Worm (Caenorhabditis elegans) whole organism, L3 larva: ENCODE data around the gene ZK892.6.
A peak's percentile ranks its signal among the peaks of the same experiment; 100 is the strongest.

Source experiments
- R02D3.7 ChIP-seq: fragments of 150-350 bp; optimal IDR thresholded peaks from 2 replicates; lab custom pipeline; 2014; ENCODE audit warnings: missing biosample characterization, missing genetic modification characterization
- aly-2 ChIP-seq: fragments of 150-350 bp; optimal IDR thresholded peaks from 2 replicates; lab custom pipeline; 2014; ENCODE audit warnings: missing biosample characterization, missing genetic modification characterization
- ceh-16 ChIP-seq: sonication (generic microtip); optimal IDR thresholded peaks from 2 replicates; lab custom pipeline; 2017; ENCODE audit warnings: missing biosample characterization, missing genetic modification characterization
- ceh-28 ChIP-seq: fragments of 150-350 bp; optimal IDR thresholded peaks from 2 replicates; lab custom pipeline; 2014; ENCODE audit warnings: missing biosample characterization, missing genetic modification reagents, missing genetic modification characterization
- ceh-82 ChIP-seq: fragments of 150-350 bp; optimal IDR thresholded peaks from 2 replicates; lab custom pipeline; 2014; ENCODE audit warnings: missing biosample characterization, missing genetic modification characterization
- ceh-9 ChIP-seq: sonication (generic microtip); optimal IDR thresholded peaks from 2 replicates; lab custom pipeline; 2018; ENCODE audit warnings: missing biosample characterization, missing genetic modification characterization
- egl-27 ChIP-seq: sonication (generic microtip); optimal IDR thresholded peaks from 4 replicates; lab custom pipeline; 2017; ENCODE audit warnings: missing biosample characterization, missing genetic modification reagents, missing genetic modification characterization
- egl-5 ChIP-seq: fragments of 150-350 bp; optimal IDR thresholded peaks from 2 replicates; lab custom pipeline; 2017; ENCODE audit warnings: missing biosample characterization, missing genetic modification reagents, missing genetic modification characterization, inconsistent platforms
- elt-2 ChIP-seq: sonication (generic microtip); optimal IDR thresholded peaks from 2 replicates; lab custom pipeline; 2016; ENCODE audit warnings: missing genetic modification reagents, mild to moderate bottlenecking, missing genetic modification characterization, missing compliant biosample characterization
- elt-3 ChIP-seq, 3 experiments: fragments of 150-350 bp in 1 of 3; sonication (generic microtip) in 2 of 3; optimal IDR thresholded peaks; 2 replicates in 2 of 3; 4 replicates in 1 of 3; lab custom pipeline; 2014 to 2017; ENCODE audit warnings: missing biosample characterization in 3 of 3, missing genetic modification characterization in 3 of 3
- eor-1 ChIP-seq, 2 experiments: fragments of 150-350 bp; optimal IDR thresholded peaks; 2 replicates each; lab custom pipeline; 2014 to 2018; ENCODE audit warnings: missing biosample characterization in 2 of 2, missing genetic modification characterization in 2 of 2
- fkh-10 ChIP-seq: sonication (generic microtip); optimal IDR thresholded peaks from 2 replicates; lab custom pipeline; 2017; ENCODE audit warnings: missing biosample characterization, missing genetic modification reagents, missing genetic modification characterization
- jun-1 ChIP-seq: fragments of 150-350 bp; optimal IDR thresholded peaks from 2 replicates; lab custom pipeline; 2014; ENCODE audit warnings: missing biosample characterization, missing genetic modification reagents, missing genetic modification characterization
- lin-15B ChIP-seq: fragments of 150-350 bp; optimal IDR thresholded peaks from 2 replicates; lab custom pipeline; 2014; ENCODE audit warnings: missing biosample characterization, missing genetic modification characterization
- lin-39 ChIP-seq: fragments of 150-350 bp; optimal IDR thresholded peaks from 2 replicates; lab custom pipeline; 2018; ENCODE audit warnings: missing biosample characterization, missing genetic modification reagents, missing genetic modification characterization
- mdl-1 ChIP-seq: fragments of 150-350 bp; optimal IDR thresholded peaks from 2 replicates; lab custom pipeline; 2014; ENCODE audit warnings: missing biosample characterization, missing genetic modification characterization
- mml-1 ChIP-seq: fragments of 150-350 bp; sonication (generic microtip); optimal IDR thresholded peaks from 3 replicates; lab custom pipeline; 2014; ENCODE audit warnings: missing biosample characterization, missing genetic modification characterization
- nfya-1 ChIP-seq: sonication (generic microtip); optimal IDR thresholded peaks from 2 replicates; lab custom pipeline; 2017; ENCODE audit warnings: missing genetic modification characterization, mild to moderate bottlenecking, missing compliant biosample characterization, antibody characterized with exemption, moderate library complexity; ENCODE audit not compliant: insufficient read depth
- nhr-23 ChIP-seq: fragments of 150-350 bp; optimal IDR thresholded peaks from 2 replicates; lab custom pipeline; 2014; ENCODE audit warnings: missing biosample characterization, missing genetic modification reagents, missing genetic modification characterization
- nhr-43 ChIP-seq: sonication (generic microtip); optimal IDR thresholded peaks from 2 replicates; lab custom pipeline; 2016; ENCODE audit warnings: mild to moderate bottlenecking, missing genetic modification characterization, missing compliant biosample characterization; ENCODE audit not compliant: poor library complexity, severe bottlenecking
- nhr-76 ChIP-seq: fragments of 150-350 bp; sonication (generic microtip); optimal IDR thresholded peaks from 5 replicates; lab custom pipeline; 2014; ENCODE audit warnings: missing biosample characterization, missing genetic modification characterization
- nhr-77 ChIP-seq: fragments of 150-350 bp; optimal IDR thresholded peaks from 2 replicates; lab custom pipeline; 2014; ENCODE audit warnings: missing biosample characterization, missing genetic modification characterization
- pha-4 ChIP-seq: fragments of 150-350 bp; optimal IDR thresholded peaks from 2 replicates; lab custom pipeline; 2014; ENCODE audit warnings: missing biosample characterization, missing genetic modification reagents, missing genetic modification characterization
- sea-2 ChIP-seq: fragments of 150-350 bp; sonication (generic microtip); optimal IDR thresholded peaks from 4 replicates; lab custom pipeline; 2014; ENCODE audit warnings: missing biosample characterization, missing genetic modification reagents, missing genetic modification characterization
- skn-1 ChIP-seq: fragments of 150-350 bp; optimal IDR thresholded peaks from 2 replicates; lab custom pipeline; 2014; ENCODE audit warnings: missing biosample characterization, missing genetic modification characterization
- snpc-4 ChIP-seq: fragments of 150-350 bp; optimal IDR thresholded peaks from 2 replicates; lab custom pipeline; 2014; ENCODE audit warnings: missing biosample characterization, missing genetic modification characterization
- tbx-2 ChIP-seq: sonication (generic microtip); optimal IDR thresholded peaks from 2 replicates; lab custom pipeline; 2016; ENCODE audit warnings: mild to moderate bottlenecking, missing genetic modification characterization, missing compliant biosample characterization
- unc-62 ChIP-seq: fragments of 150-350 bp; sonication (generic microtip); optimal IDR thresholded peaks from 4 replicates; lab custom pipeline; 2014; ENCODE audit warnings: missing biosample characterization, missing genetic modification reagents, missing genetic modification characterization
- zag-1 ChIP-seq: fragments of 150-350 bp; optimal IDR thresholded peaks from 2 replicates; lab custom pipeline; 2014; ENCODE audit warnings: missing biosample characterization, missing genetic modification characterization
- ztf-11 ChIP-seq: fragments of 150-350 bp; optimal IDR thresholded peaks from 2 replicates; lab custom pipeline; 2014; ENCODE audit warnings: missing biosample characterization, missing genetic modification characterization
- ztf-4 ChIP-seq: fragments of 150-350 bp; optimal IDR thresholded peaks from 2 replicates; lab custom pipeline; 2014; ENCODE audit warnings: missing biosample characterization, missing genetic modification characterization

The ZK892.6 gene

DNA sequence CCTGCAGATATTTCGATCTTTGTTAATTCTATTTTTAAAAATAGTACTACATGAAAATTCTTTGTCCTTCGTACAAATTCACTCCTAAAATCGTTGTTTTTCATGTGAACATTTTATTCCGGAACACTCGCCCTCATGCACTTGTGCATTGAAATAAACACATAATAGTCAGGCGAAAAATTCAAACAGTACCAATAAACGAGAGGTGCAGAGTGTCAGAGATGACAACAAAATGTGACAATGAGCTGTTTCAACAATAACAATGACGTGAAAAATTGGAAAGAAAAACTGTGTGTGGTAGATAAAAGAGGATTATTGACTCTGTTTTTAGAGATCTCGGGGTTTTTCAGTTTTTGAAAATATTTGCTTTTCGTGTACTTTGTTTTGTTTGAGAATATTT lies 48.3 kb upstream of the ZK892.6 start, which contains the start of gene F52H3.6:
Gene F52H3.6, minus strand, starts transcription at position 228 of the 400 bp plus-strand sequence.
- peak; percentile 74 for TF ChIP-seq pha-4 (tag; lab: Kevin White, UChicago)
- TF ChIP-seq nhr-76 (tag; lab: Kevin White, UChicago), result no peak
- peak; percentile 32 for TF ChIP-seq elt-2 (tag; lab: Kevin White, UChicago)
- no peak for TF ChIP-seq zag-1 (tag; lab: Kevin White, UChicago)
- no peak for TF ChIP-seq fkh-10 (GFP tag; lab: Kevin White, UChicago)

DNA sequence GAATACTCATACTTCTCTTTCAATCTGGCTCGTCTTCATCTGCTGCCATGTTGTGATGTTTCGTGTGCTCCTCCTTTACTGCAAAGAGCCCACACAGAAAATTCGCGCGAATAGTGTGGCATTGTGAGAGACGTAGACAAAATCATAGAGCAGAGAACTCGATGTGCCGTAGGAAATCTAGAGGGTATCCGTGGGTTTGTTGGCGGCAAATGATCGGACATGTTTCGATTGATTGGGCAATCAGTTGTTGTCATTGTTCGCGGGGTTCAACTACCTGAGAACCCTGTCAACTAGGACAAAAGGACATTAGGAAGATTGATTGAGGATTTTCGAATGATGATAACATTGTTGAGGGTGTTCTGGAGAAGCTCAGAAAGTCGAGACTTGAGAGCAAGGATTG lies 45.1 kb upstream of the ZK892.6 start:
- TF ChIP-seq sea-2, result no peak
- no peak for TF ChIP-seq tbx-2 (tag; lab: Kevin White, UChicago)
- no peak for TF ChIP-seq elt-2 (tag; lab: Kevin White, UChicago)
- TF ChIP-seq egl-27, result no peak
- no peak for TF ChIP-seq nhr-43 (tag; lab: Kevin White, UChicago)
- no peak for TF ChIP-seq fkh-10 (GFP tag; lab: Kevin White, UChicago)
- TF ChIP-seq mdl-1, result no peak
- TF ChIP-seq skn-1 (tag; lab: Kevin White, UChicago), result no peak
- TF ChIP-seq ztf-4 (tag; lab: Kevin White, UChicago), result no peak
- TF ChIP-seq ztf-11 (tag; lab: Kevin White, UChicago), result no peak
- TF ChIP-seq aly-2, result no peak
- TF ChIP-seq lin-15B (tag; lab: Kevin White, UChicago), result no peak
- TF ChIP-seq elt-3 (tag; optimal IDR thresholded peaks at IDR 0.05; lab: Kevin White, UChicago), result no peak
- TF ChIP-seq eor-1 (tag; optimal IDR thresholded peaks at IDR 0.05; lab: Kevin White, UChicago), result no peak
- no peak for TF ChIP-seq nfya-1 (tag; lab: Kevin White, UChicago)
- no peak for TF ChIP-seq nhr-76 (tag; lab: Kevin White, UChicago)
- no peak for TF ChIP-seq snpc-4 (tag; lab: Kevin White, UChicago)
- TF ChIP-seq unc-62, result no peak
- no peak for TF ChIP-seq ceh-82 (tag; lab: Kevin White, UChicago)
- no peak for TF ChIP-seq R02D3.7 (tag; lab: Kevin White, UChicago)
- TF ChIP-seq, all 47 proteins: peak for 0

DNA sequence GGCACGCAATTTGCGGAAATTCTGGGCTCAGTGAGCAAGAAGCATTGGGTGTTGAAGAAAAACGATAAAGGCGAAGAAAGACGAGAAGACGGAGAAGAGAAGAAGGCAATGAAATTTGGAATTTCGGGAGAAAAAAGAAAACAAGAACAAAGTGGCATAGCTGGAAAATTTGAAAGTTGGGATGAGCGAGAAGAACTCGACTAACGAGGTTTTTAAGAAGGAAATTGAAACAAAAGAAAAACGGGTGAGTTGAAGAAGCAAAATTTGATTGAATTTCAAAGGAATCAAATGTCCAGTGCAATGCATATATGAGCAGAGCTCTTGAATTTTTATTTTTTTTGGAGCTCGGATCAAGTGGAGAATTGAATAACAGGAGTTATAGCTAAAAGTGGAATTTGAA lies 41.8 kb upstream of the ZK892.6 start:
- no peak for TF ChIP-seq tbx-2 (tag; lab: Kevin White, UChicago)
- TF ChIP-seq fkh-10 (GFP tag; lab: Kevin White, UChicago), result peak; percentile 78

DNA sequence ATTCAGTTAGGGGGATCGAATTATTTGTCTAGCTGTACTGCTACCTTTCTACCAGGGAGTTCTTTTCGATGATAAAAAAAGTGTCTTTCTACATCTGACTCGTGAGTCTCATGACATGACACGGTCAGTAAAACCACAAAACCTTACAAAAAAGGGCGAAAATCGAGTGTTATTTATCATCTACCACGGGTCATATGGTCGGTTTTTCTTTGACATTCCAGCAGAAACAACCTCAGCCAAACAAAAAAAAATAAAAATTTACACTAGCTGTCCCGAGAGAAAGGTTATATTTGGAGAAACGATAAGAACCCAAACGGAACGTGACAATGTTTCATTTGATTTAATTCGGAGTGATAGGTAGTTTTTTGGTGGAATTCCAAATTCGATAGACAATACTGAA lies 39.7 kb upstream of the ZK892.6 start:
- no peak for TF ChIP-seq lin-39 (tag; lab: Kevin White, UChicago)
- TF ChIP-seq pha-4 (tag; lab: Kevin White, UChicago), result peak; percentile 43
- TF ChIP-seq, all 47 proteins: peak for 1

DNA sequence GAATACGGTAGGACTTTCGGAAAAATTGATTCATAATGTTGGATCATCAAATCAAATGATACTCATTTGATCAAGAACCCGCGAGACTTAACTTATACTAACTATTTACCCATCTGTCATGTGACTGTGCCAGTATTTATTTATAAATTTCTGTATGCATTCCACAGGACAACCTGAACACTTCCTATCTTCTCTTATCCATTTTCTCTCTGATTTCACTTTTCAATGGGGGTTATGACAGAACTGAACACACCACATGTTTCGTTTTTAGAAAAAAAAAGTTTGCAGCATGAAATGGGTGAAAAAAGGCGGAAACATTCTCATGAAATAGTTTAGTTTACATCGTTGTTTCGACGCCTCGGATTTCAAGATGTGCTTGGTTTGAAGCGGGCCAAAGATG lies 37.6 kb upstream of the ZK892.6 start:
- TF ChIP-seq nhr-23 (tag; lab: Kevin White, UChicago), result no peak
- TF ChIP-seq nhr-43 (tag; lab: Kevin White, UChicago), result no peak
- no peak for TF ChIP-seq nhr-77 (tag; lab: Kevin White, UChicago)
- no peak for TF ChIP-seq pha-4 (tag; lab: Kevin White, UChicago)
- no peak for TF ChIP-seq ceh-16 (tag; lab: Kevin White, UChicago)
- no peak for TF ChIP-seq lin-39 (tag; lab: Kevin White, UChicago)
- no peak for TF ChIP-seq ceh-82 (tag; lab: Kevin White, UChicago)
- TF ChIP-seq fkh-10 (GFP tag; lab: Kevin White, UChicago), result no peak
- TF ChIP-seq jun-1, result no peak
- TF ChIP-seq egl-5 (tag; lab: Kevin White, UChicago), result no peak
- no peak for TF ChIP-seq ceh-9 (tag; lab: Kevin White, UChicago)

DNA sequence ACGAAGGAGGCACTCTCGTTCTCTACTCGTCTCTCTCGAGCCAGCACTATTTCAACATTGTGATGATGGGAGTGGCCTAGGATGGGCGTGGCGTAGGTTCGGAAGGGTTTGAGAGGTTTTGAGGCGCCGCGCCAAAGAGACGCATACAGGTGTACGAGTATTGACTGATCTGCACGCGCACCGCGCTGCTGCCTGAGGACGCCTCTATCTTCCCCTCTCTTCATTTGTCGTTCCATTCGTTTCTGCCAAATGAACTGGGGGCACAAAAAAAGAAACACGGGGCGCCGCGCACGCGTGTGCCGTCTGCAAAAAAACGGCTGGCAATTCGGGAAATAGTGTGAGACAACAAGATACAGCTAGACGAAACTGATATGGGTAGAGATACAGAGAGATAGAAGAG lies 36.1 kb upstream of the ZK892.6 start, which contains the start of gene lec-2:
Gene lec-2, minus strand, starts transcription at position 171 of the 400 bp plus-strand sequence.
- TF ChIP-seq mml-1 (tag; lab: Kevin White, UChicago) (no peak), lin-15B (tag; lab: Kevin White, UChicago) (no peak), unc-62 (no peak), nfya-1 (tag; lab: Kevin White, UChicago) (peak; percentile 36), ceh-28 (tag; lab: Kevin White, UChicago) (no peak), aly-2 (no peak), ceh-82 (tag; lab: Kevin White, UChicago) (no peak), elt-2 (tag; lab: Kevin White, UChicago) (no peak), pha-4 (tag; lab: Kevin White, UChicago) (peak; percentile 54)
